Worm (Caenorhabditis elegans): ENCODE measurements around the gene col-73.

DNA sequence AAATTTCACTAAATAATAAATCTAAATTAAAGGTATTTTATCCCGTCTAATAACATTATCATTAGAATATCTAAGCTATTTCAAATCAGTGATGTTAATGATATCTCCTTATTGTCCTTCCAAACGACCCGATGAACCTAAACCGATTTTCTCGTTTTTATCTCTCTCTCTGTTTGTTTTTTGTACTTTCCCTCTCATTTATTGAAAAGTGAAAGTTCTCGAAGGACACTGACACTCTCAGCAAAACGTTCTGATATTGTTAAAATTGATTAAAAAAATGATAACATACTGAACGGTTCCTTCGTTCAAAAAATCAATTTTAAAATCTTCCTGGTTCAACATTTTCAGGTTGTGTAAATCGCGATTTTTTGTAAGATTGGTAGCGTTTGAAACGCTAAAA, 3.2 kb upstream of the col-73 start, which contains the start of gene F11G11.13:
- TF ChIP-seq ceh-19 (GFP tag; optimal IDR thresholded peaks at IDR 0.05) (no peak), nhr-11 (tag; optimal IDR thresholded peaks at IDR 0.05) (no peak), fkh-10 (GFP tag; optimal IDR thresholded peaks at IDR 0.05) (no peak), lim-6 (tag; optimal IDR thresholded peaks at IDR 0.05) (no peak), unc-42 (tag; optimal IDR thresholded peaks at IDR 0.05) (no peak), nfya-1 (tag; optimal IDR thresholded peaks at IDR 0.05) (no peak), T23F11.4 (GFP tag; optimal IDR thresholded peaks at IDR 0.05) (no peak), ceh-18 (tag; optimal IDR thresholded peaks at IDR 0.05) (no peak)

All from whole organism, late embryonic.